Worm (Caenorhabditis elegans) whole organism, young adult: Measurements from ENCODE around the gene msp-74.

Source experiments
- F22D6.2 ChIP-seq: sonication (generic microtip); optimal IDR thresholded peaks from 2 replicates; lab custom pipeline; 2016; ENCODE audit warnings: mild to moderate bottlenecking, missing genetic modification characterization, missing compliant biosample characterization
- F33H1.4 ChIP-seq: fragments of 200-800 bp; sonication (Bioruptor generic); IDR thresholded peaks from 2 replicates; pipeline ENCODE4 v1.3.6; 2022; ENCODE audit warnings: missing genetic modification reagents, missing genetic modification characterization, missing compliant biosample characterization
- K11D2.4 ChIP-seq: fragments of 200-800 bp; sonication (Bioruptor generic); IDR thresholded peaks from 2 replicates; pipeline ENCODE4 v1.3.6; 2022; ENCODE audit warnings: missing genetic modification reagents, missing genetic modification characterization, missing compliant biosample characterization
- ama-1 ChIP-seq, 3 experiments: fragments of 150-350 bp in 1 of 3; sonication (generic microtip) in 2 of 3; optimal IDR thresholded peaks; 2 replicates each; lab custom pipeline; 2014 to 2018; ENCODE audit warnings: missing biosample characterization in 2 of 3, missing genetic modification characterization in 2 of 3, missing genetic modification reagents in 2 of 3
- hrde-1 ChIP-seq: sonication (generic microtip); optimal IDR thresholded peaks from 2 replicates; lab custom pipeline; 2016; ENCODE audit warnings: missing genetic modification characterization, mild to moderate bottlenecking, missing compliant biosample characterization, moderate library complexity, missing genotype, missing genetic modification reagents, borderline replicate concordance
- hsf-1 ChIP-seq: fragments of 200-800 bp; sonication (Bioruptor generic); IDR thresholded peaks from 2 replicates; pipeline ENCODE4 v1.3.6; 2022; ENCODE audit warnings: missing genetic modification reagents, missing genetic modification characterization, missing compliant biosample characterization
- madf-10 ChIP-seq: sonication (generic microtip); optimal IDR thresholded peaks from 2 replicates; lab custom pipeline; 2016; ENCODE audit warnings: mild to moderate bottlenecking, missing genetic modification characterization, missing compliant biosample characterization
- nfya-1 ChIP-seq: sonication (generic microtip); optimal IDR thresholded peaks from 2 replicates; lab custom pipeline; 2017; ENCODE audit warnings: antibody characterized with exemption, missing compliant biosample characterization, missing genetic modification characterization, borderline replicate concordance; ENCODE audit not compliant: insufficient read depth
- nfyb-1 ChIP-seq: fragments of 200-800 bp; sonication (Bioruptor generic); IDR thresholded peaks from 2 replicates; pipeline ENCODE4 v1.3.6; 2022; ENCODE audit warnings: missing genetic modification reagents, missing genetic modification characterization, missing compliant biosample characterization
- pha-4 ChIP-seq: fragments of 150-350 bp; sonication (generic microtip); optimal IDR thresholded peaks from 2 replicates; lab custom pipeline; 2014; ENCODE audit warnings: missing biosample characterization, missing genetic modification reagents, missing genetic modification characterization
- sea-2 ChIP-seq: fragments of 200-800 bp; sonication (Bioruptor generic); IDR thresholded peaks from 2 replicates; pipeline ENCODE4 v1.3.6; 2022; ENCODE audit warnings: missing genetic modification characterization, missing compliant biosample characterization
- snpc-4 ChIP-seq, 5 experiments: fragments of 150-350 bp in 1 of 5; sonication (generic microtip) in 4 of 5; optimal IDR thresholded peaks; 2 replicates each; lab custom pipeline; 2014 to 2018; ENCODE audit warnings: missing genetic modification characterization in 5 of 5, missing biosample characterization in 3 of 5, antibody characterized with exemption in 2 of 5, mild to moderate bottlenecking in 2 of 5, missing compliant biosample characterization in 2 of 5, missing genotype in 2 of 5, moderate library complexity in 2 of 5, missing genetic modification reagents in 1 of 5
- unc-62 ChIP-seq: fragments of 150-350 bp; optimal IDR thresholded peaks from 2 replicates; lab custom pipeline; 2014; ENCODE audit warnings: missing biosample characterization, missing genetic modification reagents, missing genetic modification characterization
- zfh-2 ChIP-seq: fragments of 200-800 bp; sonication (Bioruptor generic); conservative IDR thresholded peaks from 2 replicates; pipeline ENCODE4 v1.3.6; 2022; ENCODE audit warnings: missing genetic modification reagents, missing genetic modification characterization, missing compliant biosample characterization

DNA sequence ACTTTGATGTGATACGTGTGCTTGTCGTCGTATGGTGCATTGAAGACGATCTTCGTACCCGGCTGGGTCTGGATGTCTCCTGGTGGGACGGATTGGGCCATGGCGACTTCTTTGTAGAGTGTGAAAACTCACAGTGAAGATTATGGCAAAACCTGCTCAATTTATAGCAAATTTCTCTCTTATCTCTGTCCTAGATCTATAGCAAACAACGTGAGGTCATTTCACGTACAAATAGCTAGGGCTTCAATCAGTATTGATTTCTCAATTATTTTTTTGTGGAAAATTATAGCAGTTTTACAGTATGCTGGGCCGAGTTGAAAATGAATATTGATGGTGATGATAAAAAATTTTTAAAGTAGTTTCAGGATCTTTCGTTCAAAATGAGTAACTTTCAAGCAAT lies 41.8 kb upstream of the msp-74 start, which contains the start of gene msp-45:
- no peak for TF ChIP-seq nfyb-1 (GFP tag; lab: Robert Waterston, UW)
- no peak for TF ChIP-seq ama-1 (optimal IDR thresholded peaks at IDR 0.05; lab: Kevin White, UChicago)
- TF ChIP-seq ama-1 (GFP tag; optimal IDR thresholded peaks at IDR 0.05; lab: Kevin White, UChicago) = no peak
- no peak for TF ChIP-seq unc-62
- no peak for TF ChIP-seq F22D6.2 (tag; lab: Kevin White, UChicago)
- TF ChIP-seq F33H1.4 = no peak
- no peak for TF ChIP-seq madf-10 (tag; lab: Kevin White, UChicago)
- no peak for TF ChIP-seq nfya-1 (tag; lab: Kevin White, UChicago)
- TF ChIP-seq zfh-2 = no peak
- TF ChIP-seq hsf-1 (GFP tag; lab: Robert Waterston, UW) = no peak
- TF ChIP-seq snpc-4 (GFP tag; optimal IDR thresholded peaks at IDR 0.05; lab: Kevin White, UChicago) = no peak
- TF ChIP-seq snpc-4 (tag; optimal IDR thresholded peaks at IDR 0.05; lab: Kevin White, UChicago) = no peak
- no peak for TF ChIP-seq hrde-1
- TF ChIP-seq pha-4 (tag; lab: Kevin White, UChicago) = no peak
- no peak for TF ChIP-seq sea-2 (GFP tag; lab: Robert Waterston, UW)
- TF ChIP-seq K11D2.4 (GFP tag; lab: Robert Waterston, UW) = no peak
